Worm (Caenorhabditis elegans): Measurements from ENCODE around the gene hsp-60.

- no peak for TF ChIP-seq R02D3.7 (tag; optimal IDR thresholded peaks at IDR 0.05)
- no peak for TF ChIP-seq unc-62 (GFP tag; optimal IDR thresholded peaks at IDR 0.05)
- TF ChIP-seq ama-1 (optimal IDR thresholded peaks at IDR 0.05) = no peak
Observed at ce11 chrIII:1614412-1614811, 5.1 kb upstream of the hsp-60 start.

Measured in whole organism, L3 larva.